Fruit fly (Drosophila melanogaster): ENCODE measurements around the gene CG1924.

CG1924 gene

dm6 chrX:12207151-12207550, 28.7 kb upstream of the CG1924 start:
- TF ChIP-seq Eip75B (GFP tag; optimal IDR thresholded peaks at IDR 0.05) (no peak), CG31627 (GFP tag; optimal IDR thresholded peaks at IDR 0.05) (no peak), Smox (GFP tag; optimal IDR thresholded peaks at IDR 0.05) (no peak), esn (GFP tag; optimal IDR thresholded peaks at IDR 0.05) (no peak)

dm6 chrX:12206226-12206625, 27.8 kb upstream of the CG1924 start:
- TF ChIP-seq Eip75B (GFP tag; optimal IDR thresholded peaks at IDR 0.05) (no peak), net (GFP tag; optimal IDR thresholded peaks at IDR 0.05) (no peak), eg (GFP tag; IDR thresholded peaks at IDR 0.05) (no peak), cyc (GFP tag; optimal IDR thresholded peaks at IDR 0.05) (no peak), CG6854 (GFP tag; optimal IDR thresholded peaks at IDR 0.05) (no peak), esn (GFP tag; optimal IDR thresholded peaks at IDR 0.05) (no peak), acj6 (GFP tag; optimal IDR thresholded peaks at IDR 0.05) (no peak), topi (GFP tag; optimal IDR thresholded peaks at IDR 0.05) (no peak), CG31627 (GFP tag; optimal IDR thresholded peaks at IDR 0.05) (no peak), lz (GFP tag; optimal IDR thresholded peaks at IDR 0.05) (no peak), ss (GFP tag; optimal IDR thresholded peaks at IDR 0.05) (no peak), Sox14 (GFP tag; optimal IDR thresholded peaks at IDR 0.05) (no peak), CG6163 (GFP tag; IDR thresholded peaks at IDR 0.05) (no peak), Lpt (GFP tag; optimal IDR thresholded peaks at IDR 0.05) (no peak), CG16779 (tag; optimal IDR thresholded peaks at IDR 0.05) (no peak), Ets21C (GFP tag; optimal IDR thresholded peaks at IDR 0.05) (no peak), Hr39 (GFP tag; optimal IDR thresholded peaks at IDR 0.05) (no peak), spab (GFP tag; optimal IDR thresholded peaks at IDR 0.05) (no peak), CG32006 (GFP tag; optimal IDR thresholded peaks at IDR 0.05) (no peak), salr (GFP tag; optimal IDR thresholded peaks at IDR 0.05) (no peak)

- peak; percentile 51 for TF ChIP-seq acj6 (GFP tag; optimal IDR thresholded peaks at IDR 0.05)
- peak; percentile 46 for TF ChIP-seq cyc (GFP tag; optimal IDR thresholded peaks at IDR 0.05)
- TF ChIP-seq Gug (GFP tag; IDR thresholded peaks at IDR 0.05): 0 out of 2 replicates have a peak, but pooled peaks have one; percentile 14
- peak; percentile 78 for TF ChIP-seq fkh (GFP tag; optimal IDR thresholded peaks at IDR 0.05)
- peak; percentile 63 for TF ChIP-seq achi (GFP tag; optimal IDR thresholded peaks at IDR 0.05)
- no peak for TF ChIP-seq Eip93F (GFP tag; optimal IDR thresholded peaks at IDR 0.05)
- TF ChIP-seq CG7368 (GFP tag; optimal IDR thresholded peaks at IDR 0.05): peak; percentile 78
- peak; percentile 31; the same call in 1 of the 2 replicates for TF ChIP-seq CG15336 (GFP tag; IDR thresholded peaks at IDR 0.05)
- peak; percentile 72 for TF ChIP-seq CG9139 (GFP tag; optimal IDR thresholded peaks at IDR 0.05)
- TF ChIP-seq Sox15 (GFP tag; optimal IDR thresholded peaks at IDR 0.05): no peak
- TF ChIP-seq CG6808 (GFP tag; optimal IDR thresholded peaks at IDR 0.05): peak; percentile 66
- TF ChIP-seq CG6854 (GFP tag; optimal IDR thresholded peaks at IDR 0.05): peak; percentile 78
- peak; percentile 34 for TF ChIP-seq Blimp-1 (GFP tag; optimal IDR thresholded peaks at IDR 0.05)
- peak; percentile 66 to 79 for TF ChIP-seq ss (GFP tag; optimal IDR thresholded peaks at IDR 0.05)
- TF ChIP-seq pdm3 (GFP tag; optimal IDR thresholded peaks at IDR 0.05): peak; percentile 42
- peak; percentile 75 for TF ChIP-seq eg (GFP tag; IDR thresholded peaks at IDR 0.05)
- no peak for TF ChIP-seq CG11902 (GFP tag; optimal IDR thresholded peaks at IDR 0.05)
- peak; percentile 15 for TF ChIP-seq CG8632 (GFP tag; optimal IDR thresholded peaks at IDR 0.05)
- TF ChIP-seq CG6276 (GFP tag; optimal IDR thresholded peaks at IDR 0.05): peak; percentile 16
- no peak for TF ChIP-seq Ets21C (GFP tag; optimal IDR thresholded peaks at IDR 0.05)
- peak; percentile 81 for TF ChIP-seq net (GFP tag; optimal IDR thresholded peaks at IDR 0.05)
- TF ChIP-seq CG31627 (GFP tag; optimal IDR thresholded peaks at IDR 0.05): peak; percentile 17
- TF ChIP-seq CG6163 (GFP tag; IDR thresholded peaks at IDR 0.05): peak; percentile 83
- TF ChIP-seq vri (GFP tag; optimal IDR thresholded peaks at IDR 0.05): peak; percentile 67
- TF ChIP-seq CG4318 (GFP tag; optimal IDR thresholded peaks at IDR 0.05): no peak
- TF ChIP-seq CG32006 (GFP tag; optimal IDR thresholded peaks at IDR 0.05): peak; percentile 31
- peak; percentile 13 for TF ChIP-seq Hr39 (GFP tag; optimal IDR thresholded peaks at IDR 0.05)
- no peak for TF ChIP-seq Ets96B (tag; optimal IDR thresholded peaks at IDR 0.05)
- TF ChIP-seq dsx (GFP tag; optimal IDR thresholded peaks at IDR 0.05; ENCODE audit: poor library complexity, severe bottlenecking): peak; percentile 27
- no peak for TF ChIP-seq Hr4 (GFP tag; optimal IDR thresholded peaks at IDR 0.05)
- TF ChIP-seq dac (GFP tag; optimal IDR thresholded peaks at IDR 0.05): peak; percentile 37
- peak; percentile 66 for TF ChIP-seq CG34406 (GFP tag; optimal IDR thresholded peaks at IDR 0.05)
- TF ChIP-seq lz (GFP tag; optimal IDR thresholded peaks at IDR 0.05): peak; percentile 54
- peak; percentile 64 for TF ChIP-seq CG16779 (tag; optimal IDR thresholded peaks at IDR 0.05)
- peak; percentile 88 for TF ChIP-seq Eip78C (GFP tag)
- TF ChIP-seq CG1621 (tag; optimal IDR thresholded peaks at IDR 0.05): peak; percentile 76
- peak; percentile 72 for TF ChIP-seq topi (GFP tag; optimal IDR thresholded peaks at IDR 0.05)
- TF ChIP-seq fd59A (GFP tag; optimal IDR thresholded peaks at IDR 0.05): peak; percentile 38
Measured at dm6 chrX:12203555-12203955, 25.1 kb upstream of the CG1924 start.

All from whole organism, prepupa.